Worm (Caenorhabditis elegans) whole organism, midembryonic: ENCODE results near the gene T02G5.3.
"Not testable (repeated sequence)": the region's sequence is repeated elsewhere in the genome, so short reads cannot be mapped to it uniquely, and the experiment has no call there.

Source experiments
- T22C8.4 ChIP-seq: fragments of 200-800 bp; sonication (Bioruptor generic); IDR thresholded peaks from 2 replicates; pipeline ENCODE4 v1.3.6; 2022; ENCODE audit warnings: missing genetic modification characterization, missing compliant biosample characterization
- flt-1 ChIP-seq: fragments of 200-800 bp; sonication (Bioruptor generic); IDR thresholded peaks from 2 replicates; pipeline ENCODE4 v1.3.6; 2022; ENCODE audit warnings: missing genetic modification characterization, missing compliant biosample characterization
- klf-2 ChIP-seq: fragments of 200-800 bp; sonication (Bioruptor generic); conservative IDR thresholded peaks from 2 replicates; pipeline ENCODE4 v1.3.6; 2022; ENCODE audit warnings: missing genetic modification reagents, missing genetic modification characterization, missing compliant biosample characterization
- med-1 ChIP-seq: sonication (generic microtip); optimal IDR thresholded peaks from 2 replicates; lab custom pipeline; 2017; ENCODE audit warnings: missing genetic modification characterization, mild to moderate bottlenecking, missing compliant biosample characterization, antibody characterized with exemption, missing genetic modification reagents; ENCODE audit not compliant: insufficient read depth
- ref-1 ChIP-seq: fragments of 200-800 bp; sonication (Bioruptor generic); conservative IDR thresholded peaks from 2 replicates; pipeline ENCODE4 v1.3.6; 2022; ENCODE audit warnings: missing genetic modification reagents, missing genetic modification characterization, missing compliant biosample characterization
- ztf-23 ChIP-seq: fragments of 200-800 bp; sonication (Bioruptor generic); IDR thresholded peaks from 2 replicates; pipeline ENCODE4 v1.3.6; 2022; ENCODE audit warnings: missing genetic modification reagents, missing genetic modification characterization, missing compliant biosample characterization
- ztf-29 ChIP-seq: fragments of 200-800 bp; sonication (Bioruptor generic); IDR thresholded peaks from 2 replicates; pipeline ENCODE4 v1.3.6; 2022; ENCODE audit warnings: missing genetic modification reagents, missing genetic modification characterization, missing compliant biosample characterization

DNA sequence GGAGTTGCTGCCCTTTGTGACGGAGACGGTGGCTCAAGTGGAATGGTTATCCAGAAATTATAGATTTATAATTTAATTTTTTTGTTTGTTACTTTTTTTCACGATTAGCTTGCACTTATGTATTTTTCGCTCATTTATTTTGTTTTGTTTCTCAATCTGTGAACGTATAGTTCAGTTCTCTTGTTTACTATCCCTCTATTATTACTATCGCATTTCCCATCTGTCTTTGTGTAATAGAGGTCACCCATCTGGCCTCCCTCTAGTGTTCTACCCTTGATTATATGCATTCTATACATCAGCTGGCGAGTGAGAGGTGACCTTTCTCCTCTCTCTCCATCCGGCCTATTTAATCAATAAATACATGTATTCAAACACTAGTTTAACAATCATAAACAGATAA is 9.2 kb upstream of the T02G5.3 start, which contains the start of the genes T02G5.14 and T02G5.15:
- not testable (repeated sequence) for TF ChIP-seq ref-1 (GFP tag; lab: Robert Waterston, UW); klf-2 (GFP tag; lab: Robert Waterston, UW); ztf-29 (GFP tag; lab: Robert Waterston, UW); flt-1 (GFP tag; lab: Robert Waterston, UW); med-1 (GFP tag; lab: Kevin White, UChicago); ztf-23 (GFP tag; lab: Robert Waterston, UW)
- TF ChIP-seq T22C8.4: peak; percentile 58
